Worm (Caenorhabditis elegans) whole organism, late embryonic: Measurements from ENCODE around the gene mltn-3.

ENCODE experiments used
- ama-1 ChIP-seq: fragments of 150-350 bp; optimal IDR thresholded peaks from 2 replicates; lab custom pipeline; 2014
- ceh-19 ChIP-seq: fragments of 200-800 bp; sonication (Bioruptor generic); optimal IDR thresholded peaks from 2 replicates; lab custom pipeline; 2018; ENCODE audit warnings: mild to moderate bottlenecking, missing genetic modification characterization, missing compliant biosample characterization
- ceh-9 ChIP-seq: sonication (generic microtip); optimal IDR thresholded peaks from 2 replicates; lab custom pipeline; 2016; ENCODE audit warnings: mild to moderate bottlenecking, missing genetic modification characterization, inconsistent platforms, missing compliant biosample characterization
- dmd-4 ChIP-seq: sonication (generic microtip); optimal IDR thresholded peaks from 2 replicates; lab custom pipeline; 2016; ENCODE audit warnings: borderline replicate concordance, missing genetic modification characterization, missing compliant biosample characterization
- elt-2 ChIP-seq: sonication (generic microtip); optimal IDR thresholded peaks from 2 replicates; lab custom pipeline; 2016; ENCODE audit warnings: missing genetic modification reagents, missing genetic modification characterization, missing compliant biosample characterization
- fkh-10 ChIP-seq: fragments of 150-350 bp; optimal IDR thresholded peaks from 2 replicates; lab custom pipeline; 2014; ENCODE audit warnings: missing biosample characterization, missing genetic modification reagents, missing genetic modification characterization
- hlh-30 ChIP-seq: sonication (generic microtip); optimal IDR thresholded peaks from 2 replicates; lab custom pipeline; 2017; ENCODE audit warnings: antibody characterized with exemption, missing genetic modification characterization, missing compliant biosample characterization; ENCODE audit not compliant: insufficient read depth
- mec-3 ChIP-seq: sonication (generic microtip); optimal IDR thresholded peaks from 2 replicates; lab custom pipeline; 2016; ENCODE audit warnings: borderline replicate concordance, missing genetic modification characterization, missing compliant biosample characterization
- nhr-11 ChIP-seq: fragments of 150-350 bp; optimal IDR thresholded peaks from 2 replicates; lab custom pipeline; 2014; ENCODE audit warnings: missing biosample characterization, missing genetic modification characterization
- nhr-232 ChIP-seq: sonication (generic microtip); optimal IDR thresholded peaks from 2 replicates; lab custom pipeline; 2016; ENCODE audit warnings: missing genetic modification characterization, missing compliant biosample characterization
- pag-3 ChIP-seq: sonication (generic microtip); optimal IDR thresholded peaks from 2 replicates; lab custom pipeline; 2016; ENCODE audit warnings: missing compliant biosample characterization, missing genetic modification characterization, borderline replicate concordance
- pha-4 ChIP-seq: fragments of 150-350 bp; optimal IDR thresholded peaks from 2 replicates; lab custom pipeline; 2018; ENCODE audit warnings: missing biosample characterization, missing genetic modification reagents, missing genetic modification characterization
- ttx-3 ChIP-seq: sonication (generic microtip); optimal IDR thresholded peaks from 2 replicates; lab custom pipeline; 2016; ENCODE audit warnings: missing genetic modification reagents, missing genetic modification characterization, missing compliant biosample characterization
- ztf-16 ChIP-seq: sonication (generic microtip); optimal IDR thresholded peaks from 2 replicates; lab custom pipeline; 2017; ENCODE audit warnings: missing genetic modification characterization, missing compliant biosample characterization

DNA sequence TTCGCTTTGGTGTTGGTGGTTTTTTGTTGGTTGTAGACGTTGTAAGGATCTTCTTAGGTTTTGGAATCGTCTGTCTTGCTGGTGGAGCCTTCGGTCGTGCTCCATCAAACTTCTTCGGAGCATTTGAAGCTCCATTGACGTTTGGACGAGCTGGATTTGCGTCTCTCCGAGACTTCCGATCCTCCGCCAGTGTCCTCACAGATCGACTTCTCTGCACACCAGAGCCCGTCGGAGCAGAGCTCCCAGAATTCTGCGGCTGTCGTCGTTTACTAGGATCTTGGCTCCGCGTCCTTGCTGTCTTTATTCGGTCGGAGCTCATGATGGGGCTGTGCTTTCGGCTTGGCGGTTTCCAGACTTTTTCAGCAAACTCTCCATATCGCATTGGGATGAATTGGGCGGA lies 45.4 kb downstream of the mltn-3 start:
- TF ChIP-seq dmd-4 (tag; lab: Kevin White, UChicago) (no peak), ttx-3 (no peak), fkh-10 (GFP tag; lab: Kevin White, UChicago) (no peak), nhr-232 (tag; lab: Kevin White, UChicago) (no peak), pha-4 (tag; lab: Kevin White, UChicago) (no peak), elt-2 (no peak), mec-3 (tag; lab: Kevin White, UChicago) (no peak), ama-1 (no peak), ceh-19 (GFP tag; lab: Kevin White, UChicago) (no peak), hlh-30 (tag; lab: Kevin White, UChicago) (no peak), nhr-11 (no peak), pag-3 (tag; lab: Kevin White, UChicago) (no peak), ceh-9 (no peak), ztf-16 (tag; lab: Kevin White, UChicago) (no peak)
